Worm (Caenorhabditis elegans) whole organism, L1 larva: Measurements from ENCODE around the gene K11H3.5.
A peak's percentile ranks its signal among the peaks of the same experiment; 100 is the strongest.

ENCODE experiments used
- C04F5.9 ChIP-seq: sonication (generic microtip); optimal IDR thresholded peaks from 2 replicates; lab custom pipeline; 2016; ENCODE audit warnings: missing genetic modification characterization, missing compliant biosample characterization
- C34B4.2 ChIP-seq: sonication (generic microtip); optimal IDR thresholded peaks from 2 replicates; lab custom pipeline; 2017; ENCODE audit warnings: mild to moderate bottlenecking, missing genetic modification characterization, missing compliant biosample characterization
- aha-1 ChIP-seq: fragments of 150-350 bp; optimal IDR thresholded peaks from 2 replicates; lab custom pipeline; 2014; ENCODE audit warnings: missing biosample characterization, missing genetic modification characterization
- alr-1 ChIP-seq: fragments of 200-800 bp; sonication (Bioruptor generic); optimal IDR thresholded peaks from 2 replicates; lab custom pipeline; 2018; ENCODE audit warnings: borderline replicate concordance, mild to moderate bottlenecking, missing genetic modification characterization, missing compliant biosample characterization
- aly-2 ChIP-seq: fragments of 150-350 bp; optimal IDR thresholded peaks from 2 replicates; lab custom pipeline; 2014; ENCODE audit warnings: missing biosample characterization, missing genetic modification characterization
- ama-1 ChIP-seq: fragments of 150-350 bp; optimal IDR thresholded peaks from 2 replicates; lab custom pipeline; 2014
- ceh-88 ChIP-seq: fragments of 200-800 bp; sonication (Bioruptor generic); IDR thresholded peaks from 2 replicates; pipeline ENCODE4 v1.3.6; 2022; ENCODE audit warnings: missing genetic modification characterization, missing compliant biosample characterization
- ces-1 ChIP-seq: fragments of 150-350 bp; optimal IDR thresholded peaks from 2 replicates; lab custom pipeline; 2014; ENCODE audit warnings: missing biosample characterization, missing genetic modification reagents, missing genetic modification characterization
- dpl-1 ChIP-seq, 3 experiments: fragments of 150-350 bp in 2 of 3; sonication (generic microtip) in 1 of 3; optimal IDR thresholded peaks; 2 replicates each; lab custom pipeline; 2014 to 2017; ENCODE audit warnings: missing biosample characterization in 3 of 3, missing genetic modification characterization in 3 of 3, missing genetic modification reagents in 3 of 3
- dsc-1 ChIP-seq: sonication (generic microtip); optimal IDR thresholded peaks from 2 replicates; lab custom pipeline; 2016; ENCODE audit warnings: mild to moderate bottlenecking, missing genetic modification characterization, missing compliant biosample characterization
- efl-1 ChIP-seq, 4 experiments: fragments of 150-350 bp; optimal IDR thresholded peaks in 3 of 4; peaks in 1 of 4; 1 replicate in 1 of 4; 2 replicates in 3 of 4; lab custom pipeline; 2014; ENCODE audit warnings: missing biosample characterization in 2 of 4, missing genetic modification characterization in 2 of 4, missing genetic modification reagents in 2 of 4
- egl-13 ChIP-seq: sonication (generic microtip); optimal IDR thresholded peaks from 2 replicates; lab custom pipeline; 2016; ENCODE audit warnings: missing genotype, missing genetic modification reagents, missing genetic modification characterization, missing compliant biosample characterization
- elt-3 ChIP-seq, 6 experiments: fragments of 150-350 bp in 1 of 6; sonication (generic microtip); optimal IDR thresholded peaks; 2 replicates each; lab custom pipeline; 2017 to 2018; ENCODE audit warnings: missing biosample characterization in 6 of 6, missing genetic modification characterization in 6 of 6, inconsistent platforms in 1 of 6
- ets-5 ChIP-seq: fragments of 200-800 bp; sonication (Bioruptor generic); IDR thresholded peaks from 2 replicates; pipeline ENCODE4 v1.3.6; 2022; ENCODE audit warnings: missing genetic modification characterization, missing compliant biosample characterization
- fkh-10 ChIP-seq: sonication (generic microtip); optimal IDR thresholded peaks from 2 replicates; lab custom pipeline; 2017; ENCODE audit warnings: missing biosample characterization, missing genetic modification reagents, missing genetic modification characterization
- fkh-4 ChIP-seq: sonication (generic microtip); optimal IDR thresholded peaks from 2 replicates; lab custom pipeline; 2016; ENCODE audit warnings: missing compliant biosample characterization, missing genetic modification characterization, borderline replicate concordance
- fos-1 ChIP-seq: fragments of 150-350 bp; optimal IDR thresholded peaks from 2 replicates; lab custom pipeline; 2014; ENCODE audit warnings: missing biosample characterization, missing genetic modification characterization
- grh-1 ChIP-seq: fragments of 200-800 bp; sonication (Bioruptor generic); IDR thresholded peaks from 2 replicates; pipeline ENCODE4 v1.3.6; 2022; ENCODE audit warnings: missing genetic modification reagents, missing genetic modification characterization, missing compliant biosample characterization
- hlh-4 ChIP-seq: sonication (generic microtip); optimal IDR thresholded peaks from 2 replicates; lab custom pipeline; 2016; ENCODE audit warnings: mild to moderate bottlenecking, missing genetic modification characterization, missing compliant biosample characterization
- hpl-2 ChIP-seq: fragments of 150-350 bp; optimal IDR thresholded peaks from 2 replicates; lab custom pipeline; 2014; ENCODE audit warnings: missing biosample characterization, missing genetic modification reagents, missing genetic modification characterization
- isw-1 ChIP-seq: fragments of 200-800 bp; sonication (Bioruptor generic); IDR thresholded peaks from 2 replicates; pipeline ENCODE4 v1.3.6; 2022; ENCODE audit warnings: missing genetic modification characterization, missing compliant biosample characterization
- jun-1 ChIP-seq: fragments of 150-350 bp; optimal IDR thresholded peaks from 2 replicates; lab custom pipeline; 2014; ENCODE audit warnings: missing biosample characterization, missing genetic modification reagents, missing genetic modification characterization
- lir-3 ChIP-seq: sonication (generic microtip); optimal IDR thresholded peaks from 2 replicates; lab custom pipeline; 2016; ENCODE audit warnings: mild to moderate bottlenecking, missing genetic modification characterization, moderate library complexity, missing compliant biosample characterization; ENCODE audit not compliant: poor library complexity
- lsy-2 ChIP-seq, 2 experiments: fragments of 150-350 bp; optimal IDR thresholded peaks; 2 replicates each; lab custom pipeline; 2014; ENCODE audit warnings: missing biosample characterization in 2 of 2, missing genetic modification characterization in 2 of 2
- nhr-19 ChIP-seq: fragments of 200-800 bp; sonication (Bioruptor generic); conservative IDR thresholded peaks from 2 replicates; pipeline ENCODE4 v1.3.6; 2022; ENCODE audit warnings: missing genetic modification characterization, missing compliant biosample characterization
- nhr-20 ChIP-seq: sonication (generic microtip); optimal IDR thresholded peaks from 2 replicates; lab custom pipeline; 2016; ENCODE audit warnings: mild to moderate bottlenecking, missing genetic modification characterization, missing compliant biosample characterization
- nhr-28 ChIP-seq: fragments of 150-350 bp; optimal IDR thresholded peaks from 2 replicates; lab custom pipeline; 2014; ENCODE audit warnings: missing biosample characterization, missing genetic modification characterization
- nhr-47 ChIP-seq: sonication (generic microtip); optimal IDR thresholded peaks from 2 replicates; lab custom pipeline; 2016; ENCODE audit warnings: mild to moderate bottlenecking, missing genetic modification characterization, moderate library complexity, missing compliant biosample characterization
- nhr-71 ChIP-seq: sonication (generic microtip); optimal IDR thresholded peaks from 2 replicates; lab custom pipeline; 2016; ENCODE audit warnings: mild to moderate bottlenecking, missing genetic modification characterization, moderate library complexity, missing compliant biosample characterization
- nhr-77 ChIP-seq: fragments of 150-350 bp; optimal IDR thresholded peaks from 2 replicates; lab custom pipeline; 2014; ENCODE audit warnings: missing biosample characterization, missing genetic modification characterization
- nhr-84 ChIP-seq: sonication (generic microtip); optimal IDR thresholded peaks from 2 replicates; lab custom pipeline; 2017; ENCODE audit warnings: missing biosample characterization, missing genetic modification characterization
- nhr-90 ChIP-seq: sonication (generic microtip); optimal IDR thresholded peaks from 2 replicates; lab custom pipeline; 2016; ENCODE audit warnings: mild to moderate bottlenecking, missing genetic modification characterization, missing compliant biosample characterization; ENCODE audit not compliant: poor library complexity
- pax-3 ChIP-seq: fragments of 200-800 bp; sonication (Bioruptor generic); optimal IDR thresholded peaks from 2 replicates; lab custom pipeline; 2018; ENCODE audit warnings: mild to moderate bottlenecking, missing genetic modification characterization, moderate library complexity, missing compliant biosample characterization
- skn-1 ChIP-seq: fragments of 150-350 bp; optimal IDR thresholded peaks from 2 replicates; lab custom pipeline; 2014; ENCODE audit warnings: missing biosample characterization, missing genetic modification characterization
- snpc-4 ChIP-seq: fragments of 150-350 bp; optimal IDR thresholded peaks from 2 replicates; lab custom pipeline; 2014; ENCODE audit warnings: missing biosample characterization, missing genetic modification characterization
- sox-4 ChIP-seq: sonication (generic microtip); optimal IDR thresholded peaks from 2 replicates; lab custom pipeline; 2016; ENCODE audit warnings: missing genetic modification characterization, missing compliant biosample characterization
- sup-37 ChIP-seq: fragments of 200-800 bp; sonication (Bioruptor generic); optimal IDR thresholded peaks from 2 replicates; lab custom pipeline; 2018; ENCODE audit warnings: mild to moderate bottlenecking, missing genetic modification characterization, missing compliant biosample characterization
- swsn-7 ChIP-seq: sonication (generic microtip); optimal IDR thresholded peaks from 2 replicates; lab custom pipeline; 2016; ENCODE audit warnings: missing genetic modification characterization, missing compliant biosample characterization
- tbx-2 ChIP-seq: sonication (generic microtip); optimal IDR thresholded peaks from 2 replicates; lab custom pipeline; 2016; ENCODE audit warnings: missing genetic modification characterization, missing compliant biosample characterization
- tlp-1 ChIP-seq: fragments of 150-350 bp; optimal IDR thresholded peaks from 2 replicates; lab custom pipeline; 2014; ENCODE audit warnings: missing biosample characterization, missing genetic modification characterization
- unc-130 ChIP-seq: fragments of 150-350 bp; optimal IDR thresholded peaks from 2 replicates; lab custom pipeline; 2017; ENCODE audit warnings: missing biosample characterization, missing genetic modification characterization, inconsistent platforms
- unc-30 ChIP-seq: sonication (generic microtip); optimal IDR thresholded peaks from 2 replicates; lab custom pipeline; 2017; ENCODE audit warnings: missing biosample characterization, missing genetic modification characterization
- unc-62 ChIP-seq: fragments of 150-350 bp; optimal IDR thresholded peaks from 2 replicates; lab custom pipeline; 2014; ENCODE audit warnings: missing biosample characterization, missing genetic modification reagents, missing genetic modification characterization
- unc-86 ChIP-seq: sonication (generic microtip); optimal IDR thresholded peaks from 2 replicates; lab custom pipeline; 2016; ENCODE audit warnings: missing genetic modification characterization, missing compliant biosample characterization
- vab-15 ChIP-seq: sonication (generic microtip); optimal IDR thresholded peaks from 2 replicates; lab custom pipeline; 2017; ENCODE audit warnings: missing genotype, mild to moderate bottlenecking, missing genetic modification characterization, missing compliant biosample characterization
- xbp-1 ChIP-seq: sonication (generic microtip); optimal IDR thresholded peaks from 2 replicates; lab custom pipeline; 2016; ENCODE audit warnings: missing genetic modification characterization, missing compliant biosample characterization
- zag-1 ChIP-seq: fragments of 150-350 bp; optimal IDR thresholded peaks from 2 replicates; lab custom pipeline; 2014; ENCODE audit warnings: missing biosample characterization, missing genetic modification characterization
- ztf-4 ChIP-seq: fragments of 150-350 bp; optimal IDR thresholded peaks from 2 replicates; lab custom pipeline; 2014; ENCODE audit warnings: missing biosample characterization, missing genetic modification characterization

The K11H3.5 gene

ce11 chrIII:9843715-9844114, at the start of gene K11H3.5:
Gene K11H3.5 (plus strand): TSS chrIII:9843768.
- no peak for TF ChIP-seq efl-1 (optimal IDR thresholded peaks at IDR 0.05; lab: Kevin White, UChicago)
- peak in 1 of 2 experiments; percentile 64 for TF ChIP-seq efl-1 (GFP tag; optimal IDR thresholded peaks at IDR 0.05 in 1 of 2; lab: Kevin White, UChicago)
- TF ChIP-seq sup-37 (GFP tag; lab: Kevin White, UChicago) = no peak

- TF ChIP-seq jun-1 (tag; lab: Kevin White, UChicago) (no peak), nhr-90 (tag; lab: Kevin White, UChicago) (no peak), aly-2 (tag; lab: Kevin White, UChicago) (no peak), ces-1 (GFP tag; lab: Kevin White, UChicago) (no peak), sup-37 (GFP tag; lab: Kevin White, UChicago) (no peak), nhr-77 (tag; lab: Kevin White, UChicago) (no peak), swsn-7 (no peak), unc-62 (GFP tag; lab: Kevin White, UChicago) (no peak), isw-1 (no peak), alr-1 (tag; lab: Kevin White, UChicago) (no peak), xbp-1 (tag; lab: Kevin White, UChicago) (no peak), tlp-1 (no peak), nhr-28 (no peak), egl-13 (tag; lab: Kevin White, UChicago) (no peak), tbx-2 (tag; lab: Kevin White, UChicago) (no peak), hlh-4 (tag; lab: Kevin White, UChicago) (no peak), nhr-47 (no peak), zag-1 (tag; lab: Kevin White, UChicago) (no peak)
Observed at ce11 chrIII:9796448-9796847, 47.1 kb upstream of the K11H3.5 start, which contains the start of gene srxa-10. Gene srxa-10 (minus strand): TSS chrIII:9796548.

ce11 chrIII:9798478-9799157, 45.0 kb upstream of the K11H3.5 start, which contains the start of gene ZK632.2:
Gene ZK632.2 (plus strand): TSS chrIII:9799107.
- TF ChIP-seq dpl-1 (GFP tag; optimal IDR thresholded peaks at IDR 0.05; lab: Kevin White, UChicago) (peak in 1 of 3 experiments; percentile 43), swsn-7 (no peak), fos-1 (tag; lab: Kevin White, UChicago) (no peak), unc-86 (no peak), nhr-47 (no peak), C34B4.2 (tag; lab: Kevin White, UChicago) (no peak), lir-3 (tag; lab: Kevin White, UChicago) (peak; percentile 35), grh-1 (no peak), fkh-4 (tag; lab: Kevin White, UChicago) (peak; percentile 21), xbp-1 (tag; lab: Kevin White, UChicago) (no peak), ceh-88 (no peak), ets-5 (no peak), sox-4 (tag; lab: Kevin White, UChicago) (no peak), unc-130 (tag; lab: Kevin White, UChicago) (no peak), skn-1 (tag; lab: Kevin White, UChicago) (no peak), lsy-2 (tag; optimal IDR thresholded peaks at IDR 0.05; lab: Kevin White, UChicago) (peak in 1 of 2 experiments; percentile 27), snpc-4 (tag; lab: Kevin White, UChicago) (no peak), elt-3 (tag; optimal IDR thresholded peaks at IDR 0.05; lab: Kevin White, UChicago) (no peak), hpl-2 (GFP tag; lab: Kevin White, UChicago) (no peak), aha-1 (tag; lab: Kevin White, UChicago) (no peak), fkh-10 (no peak), hlh-4 (tag; lab: Kevin White, UChicago) (no peak), alr-1 (tag; lab: Kevin White, UChicago) (no peak), ztf-4 (no peak), pax-3 (no peak), nhr-19 (GFP tag; lab: Robert Waterston, UW) (no peak), dsc-1 (tag; lab: Kevin White, UChicago) (no peak), C04F5.9 (tag; lab: Kevin White, UChicago) (no peak), unc-30 (tag; lab: Kevin White, UChicago) (no peak), isw-1 (no peak), nhr-84 (tag; lab: Kevin White, UChicago) (no peak), ama-1 (lab: Kevin White, UChicago) (no peak), vab-15 (tag; lab: Kevin White, UChicago) (no peak), nhr-20 (tag; lab: Kevin White, UChicago) (no peak), nhr-71 (tag; lab: Kevin White, UChicago) (peak; percentile 20), nhr-90 (tag; lab: Kevin White, UChicago) (no peak)
